Fruit fly (Drosophila melanogaster) whole organism, embryonic: ENCODE measurements around the gene CG7342.

ENCODE experiments used
- Ada2b ChIP-seq: fragments of 200-800 bp; sonication (Bioruptor generic); IDR thresholded peaks from 2 replicates; pipeline ENCODE4 v1.3.6; 2022; ENCODE audit warnings: missing biosample characterization, missing genetic modification characterization
- Aef1 ChIP-seq: fragments of 200-800 bp; sonication (Bioruptor generic); IDR thresholded peaks from 3 replicates; pipeline ENCODE4 v1.3.6; 2022; ENCODE audit warnings: missing biosample characterization, missing genetic modification characterization
- BEAF-32 ChIP-seq: fragments of 200-800 bp; sonication (Bioruptor generic); optimal IDR thresholded peaks from 3 replicates; lab custom pipeline; 2017; ENCODE audit warnings: missing biosample characterization, missing genetic modification characterization, mild to moderate bottlenecking, moderate library complexity, missing genetic modification reagents
- Bteb2 ChIP-seq: fragments of 200-800 bp; sonication (Bioruptor generic); optimal IDR thresholded peaks from 2 replicates; lab custom pipeline; 2016; ENCODE audit warnings: missing biosample characterization, missing genetic modification characterization
- CG10267 ChIP-seq: fragments of 200-800 bp; sonication (Bioruptor generic); optimal IDR thresholded peaks from 2 replicates; lab custom pipeline; 2018; ENCODE audit warnings: missing biosample characterization, mild to moderate bottlenecking, missing genetic modification characterization, moderate library complexity
- CG10462 ChIP-seq: fragments of 200-800 bp; sonication (Bioruptor generic); optimal IDR thresholded peaks from 2 replicates; lab custom pipeline; 2016; ENCODE audit warnings: missing biosample characterization, missing genetic modification characterization
- CG11247 ChIP-seq: fragments of 200-800 bp; sonication (Bioruptor generic); IDR thresholded peaks from 2 replicates; pipeline ENCODE4 v1.3.6; 2022; ENCODE audit warnings: missing biosample characterization, missing genetic modification characterization
- CG11398 ChIP-seq: fragments of 200-800 bp; sonication (Bioruptor generic); optimal IDR thresholded peaks from 2 replicates; lab custom pipeline; 2016; ENCODE audit warnings: missing biosample characterization, missing genetic modification characterization
- CG11695 ChIP-seq: fragments of 200-800 bp; sonication (Bioruptor generic); IDR thresholded peaks from 3 replicates; pipeline ENCODE4 v1.3.6; 2022; ENCODE audit warnings: missing biosample characterization, missing genetic modification characterization
- CG12744 ChIP-seq: fragments of 200-800 bp; sonication (Bioruptor generic); optimal IDR thresholded peaks from 2 replicates; lab custom pipeline; 2016; ENCODE audit warnings: missing biosample characterization, missing genetic modification characterization
- CG14441 ChIP-seq: fragments of 200-800 bp; sonication (Bioruptor generic); IDR thresholded peaks from 2 replicates; pipeline ENCODE4 v1.3.6; 2022; ENCODE audit warnings: missing biosample characterization, missing genetic modification characterization
- CG15073 ChIP-seq: fragments of 200-800 bp; sonication (Bioruptor generic); optimal IDR thresholded peaks from 2 replicates; lab custom pipeline; 2016; ENCODE audit warnings: missing biosample characterization, missing genetic modification characterization
- CG15696 ChIP-seq: fragments of 200-800 bp; sonication (Bioruptor generic); optimal IDR thresholded peaks from 2 replicates; lab custom pipeline; 2019; ENCODE audit warnings: missing biosample characterization, mild to moderate bottlenecking, missing genetic modification characterization, moderate library complexity
- CG17385 ChIP-seq: fragments of 200-800 bp; sonication (Bioruptor generic); optimal IDR thresholded peaks from 3 replicates; lab custom pipeline; 2018; ENCODE audit warnings: missing biosample characterization, mild to moderate bottlenecking, missing genetic modification characterization
- CG3163 ChIP-seq: fragments of 200-800 bp; sonication (Bioruptor generic); optimal IDR thresholded peaks from 3 replicates; lab custom pipeline; 2016; ENCODE audit warnings: missing biosample characterization, missing genetic modification characterization
- CG3838 ChIP-seq: fragments of 200-800 bp; sonication (Bioruptor generic); optimal IDR thresholded peaks from 3 replicates; lab custom pipeline; 2016; ENCODE audit warnings: missing biosample characterization, missing genetic modification characterization
- CG4424 ChIP-seq: fragments of 200-800 bp; sonication (Bioruptor generic); optimal IDR thresholded peaks from 3 replicates; lab custom pipeline; 2016; ENCODE audit warnings: missing biosample characterization, missing genetic modification characterization
- CG6654 ChIP-seq: fragments of 200-800 bp; sonication (Bioruptor generic); optimal IDR thresholded peaks from 2 replicates; lab custom pipeline; 2017; ENCODE audit warnings: missing biosample characterization, mild to moderate bottlenecking, missing genetic modification characterization
- CG7357 ChIP-seq: fragments of 200-800 bp; sonication (Bioruptor generic); IDR thresholded peaks from 3 replicates; pipeline ENCODE4 v1.3.6; 2022; ENCODE audit warnings: missing biosample characterization, missing genetic modification characterization
- CG7556 ChIP-seq: fragments of 200-800 bp; sonication (Bioruptor generic); optimal IDR thresholded peaks from 2 replicates; lab custom pipeline; 2017; ENCODE audit warnings: missing biosample characterization, mild to moderate bottlenecking, missing genetic modification characterization
- CG8478 ChIP-seq: fragments of >200 bp; optimal IDR thresholded peaks from 2 replicates; lab custom pipeline; 2018
- CG8924 ChIP-seq: fragments of 200-800 bp; optimal IDR thresholded peaks from 3 replicates; lab custom pipeline; 2019; ENCODE audit warnings: missing biosample characterization, mild to moderate bottlenecking, missing genetic modification characterization, moderate library complexity
- Camta ChIP-seq: fragments of 200-800 bp; sonication (Bioruptor generic); optimal IDR thresholded peaks from 2 replicates; lab custom pipeline; 2016; ENCODE audit warnings: missing biosample characterization, missing genetic modification characterization
- CoRest ChIP-seq: fragments of 200-800 bp; sonication (Bioruptor generic); optimal IDR thresholded peaks from 3 replicates; lab custom pipeline; 2018; ENCODE audit warnings: missing biosample characterization, mild to moderate bottlenecking, missing genetic modification characterization, moderate library complexity
- D19A ChIP-seq: fragments of 200-800 bp; optimal IDR thresholded peaks from 3 replicates; lab custom pipeline; 2019; ENCODE audit warnings: missing biosample characterization, mild to moderate bottlenecking, missing genetic modification characterization, moderate library complexity
- ERR ChIP-seq: fragments of 200-800 bp; sonication (Bioruptor generic); optimal IDR thresholded peaks from 2 replicates; lab custom pipeline; 2016; ENCODE audit warnings: missing biosample characterization, missing genetic modification characterization
- H2.0 ChIP-seq: fragments of 200-800 bp; sonication (Bioruptor generic); IDR thresholded peaks from 2 replicates; pipeline ENCODE4 v1.3.6; 2022; ENCODE audit warnings: missing biosample characterization, missing genetic modification characterization
- Hr51 ChIP-seq, 2 experiments: fragments of 200-800 bp; sonication (Bioruptor generic); optimal IDR thresholded peaks; 2 replicates in 1 of 2; 3 replicates in 1 of 2; lab custom pipeline; 2016 to 2018; ENCODE audit warnings: missing biosample characterization in 2 of 2, missing genetic modification characterization in 2 of 2, mild to moderate bottlenecking in 1 of 2, moderate library complexity in 1 of 2
- MBD-R2 ChIP-seq: fragments of 200-800 bp; sonication (Bioruptor generic); IDR thresholded peaks from 2 replicates; pipeline ENCODE4 v1.3.6; 2022; ENCODE audit warnings: missing biosample characterization, missing genetic modification characterization
- MTF-1 ChIP-seq: fragments of 200-800 bp; sonication (Bioruptor generic); optimal IDR thresholded peaks from 2 replicates; lab custom pipeline; 2018; ENCODE audit warnings: missing biosample characterization, mild to moderate bottlenecking, missing genetic modification characterization, borderline replicate concordance
- Med ChIP-seq: fragments of 200-800 bp; sonication (Bioruptor generic); peaks from one replicate; lab custom pipeline; 2016; ENCODE audit warnings: missing biosample characterization, missing genetic modification characterization, mild to moderate bottlenecking, inconsistent platforms, moderate library complexity
- bab2 ChIP-seq: fragments of 200-800 bp; sonication (Bioruptor generic); optimal IDR thresholded peaks from 2 replicates; lab custom pipeline; 2016; ENCODE audit warnings: missing biosample characterization, missing genetic modification characterization
- bcd ChIP-seq: fragments of 200-800 bp; sonication (Bioruptor generic); optimal IDR thresholded peaks from 2 replicates; lab custom pipeline; 2017; ENCODE audit warnings: missing biosample characterization, mild to moderate bottlenecking, missing genetic modification characterization
- chm ChIP-seq: fragments of 200-800 bp; sonication (Bioruptor generic); IDR thresholded peaks from 2 replicates; pipeline ENCODE4 v1.3.6; 2022; ENCODE audit warnings: missing biosample characterization, missing genetic modification characterization
- ci ChIP-seq: fragments of 200-800 bp; sonication (Bioruptor generic); IDR thresholded peaks from 3 replicates; pipeline ENCODE4 v1.3.6; 2022; ENCODE audit warnings: missing biosample characterization, missing genetic modification characterization
- crp ChIP-seq, 2 experiments: fragments of 200-800 bp; sonication (Bioruptor generic); optimal IDR thresholded peaks; 2 replicates in 1 of 2; 3 replicates in 1 of 2; lab custom pipeline; 2017; ENCODE audit warnings: missing biosample characterization in 2 of 2, missing genetic modification characterization in 2 of 2, mild to moderate bottlenecking in 1 of 2, moderate library complexity in 1 of 2
- dpn ChIP-seq, 2 experiments: fragments of 200-800 bp; sonication (Bioruptor generic); optimal IDR thresholded peaks; 3 replicates each; lab custom pipeline; 2016; ENCODE audit warnings: missing biosample characterization in 2 of 2, missing genetic modification characterization in 2 of 2
- gsb ChIP-seq: fragments of 200-800 bp; sonication (Bioruptor generic); IDR thresholded peaks from 2 replicates; pipeline ENCODE4 v1.3.6; 2022; ENCODE audit warnings: missing biosample characterization, missing genetic modification characterization
- hbn ChIP-seq: fragments of 200-800 bp; sonication (Bioruptor generic); IDR thresholded peaks from 2 replicates; pipeline ENCODE4 v1.3.6; 2022; ENCODE audit warnings: missing biosample characterization, missing genetic modification characterization; ENCODE audit not compliant: partially characterized antibody
- her ChIP-seq: fragments of 200-800 bp; sonication (Bioruptor generic); optimal IDR thresholded peaks from 2 replicates; lab custom pipeline; 2016; ENCODE audit warnings: missing biosample characterization, missing genetic modification characterization
- klu ChIP-seq: fragments of 200-800 bp; sonication (Bioruptor generic); IDR thresholded peaks from 2 replicates; pipeline ENCODE4 v1.3.6; 2022; ENCODE audit warnings: missing biosample characterization, missing genetic modification characterization
- nerfin-1 ChIP-seq: fragments of 200-800 bp; sonication (Bioruptor generic); optimal IDR thresholded peaks from 3 replicates; lab custom pipeline; 2019; ENCODE audit warnings: missing biosample characterization, mild to moderate bottlenecking, missing genetic modification characterization, moderate library complexity
- nerfin-2 ChIP-seq: fragments of 200-800 bp; sonication (Bioruptor generic); IDR thresholded peaks from 2 replicates; pipeline ENCODE4 v1.3.6; 2022; ENCODE audit warnings: missing biosample characterization, missing genetic modification characterization; ENCODE audit not compliant: partially characterized antibody
- p53 ChIP-seq: fragments of 200-800 bp; sonication (Bioruptor generic); optimal IDR thresholded peaks from 2 replicates; lab custom pipeline; 2016; ENCODE audit warnings: missing biosample characterization, missing genetic modification characterization
- phol ChIP-seq: fragments of 200-800 bp; sonication (Bioruptor generic); optimal IDR thresholded peaks from 3 replicates; lab custom pipeline; 2018; ENCODE audit warnings: missing biosample characterization, mild to moderate bottlenecking, missing genetic modification characterization, moderate library complexity
- pita ChIP-seq: fragments of 200-800 bp; sonication (Bioruptor generic); optimal IDR thresholded peaks from 2 replicates; lab custom pipeline; 2017; ENCODE audit warnings: missing biosample characterization, mild to moderate bottlenecking, missing genetic modification characterization
- pnt ChIP-seq: fragments of 200-800 bp; sonication (Bioruptor generic); optimal IDR thresholded peaks from 3 replicates; lab custom pipeline; 2016; ENCODE audit warnings: missing biosample characterization, missing genetic modification characterization
- pum ChIP-seq: fragments of 200-800 bp; sonication (Bioruptor generic); optimal IDR thresholded peaks from 2 replicates; lab custom pipeline; 2016; ENCODE audit warnings: missing biosample characterization, missing genetic modification characterization
- sqz ChIP-seq: fragments of 200-800 bp; sonication (Bioruptor generic); optimal IDR thresholded peaks from 3 replicates; lab custom pipeline; 2018; ENCODE audit warnings: missing biosample characterization, mild to moderate bottlenecking, missing genetic modification characterization
- trem ChIP-seq: fragments of 200-800 bp; optimal IDR thresholded peaks from 3 replicates; lab custom pipeline; 2019; ENCODE audit warnings: missing biosample characterization, mild to moderate bottlenecking, missing genetic modification characterization, moderate library complexity
- trh ChIP-seq: fragments of 200-800 bp; sonication (Bioruptor generic); optimal IDR thresholded peaks from 2 replicates; lab custom pipeline; 2016; ENCODE audit warnings: missing biosample characterization, missing genetic modification characterization
- twi ChIP-seq: fragments of 200-800 bp; optimal IDR thresholded peaks from 2 replicates; lab custom pipeline; 2019; ENCODE audit warnings: missing biosample characterization, mild to moderate bottlenecking, missing genetic modification characterization, moderate library complexity

CG7342 gene

DNA sequence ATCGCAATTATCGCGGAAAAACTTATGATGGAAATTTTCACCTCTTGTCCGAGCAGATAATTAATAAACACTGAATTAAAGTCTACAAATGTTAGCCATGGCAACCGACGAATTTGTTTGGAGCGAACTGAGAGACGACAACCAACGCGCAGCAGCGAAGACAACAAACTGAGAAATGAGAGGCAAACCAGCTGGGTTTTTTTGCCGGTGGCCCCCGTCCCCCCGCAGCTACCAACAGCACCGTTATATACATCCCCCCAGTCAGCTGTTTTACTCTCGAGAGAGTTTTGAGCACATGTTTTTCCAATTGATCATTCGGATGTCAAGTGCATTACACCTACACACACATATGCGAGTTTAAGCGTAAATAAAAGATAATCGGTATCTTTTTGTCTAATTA lies 37.9 kb downstream of the CG7342 start (continued):
- TF ChIP-seq CG7556 (no peak), hbn (GFP tag; lab: Robert Waterston, UW) (0 out of 2 replicates have a peak, but pooled peaks have one; percentile 45), sqz (GFP tag; lab: Kevin White, UChicago) (peak; percentile 68), H2.0 (GFP tag; lab: Robert Waterston, UW) (no peak), bcd (GFP tag; lab: Kevin White, UChicago) (no peak), CG11247 (GFP tag; lab: Robert Waterston, UW) (no peak), dpn (GFP tag; optimal IDR thresholded peaks at IDR 0.05; lab: Kevin White, UChicago) (no peak), phol (no peak), MTF-1 (GFP tag; lab: Kevin White, UChicago) (peak; percentile 39), ERR (GFP tag; lab: Kevin White, UChicago) (no peak), gsb (GFP tag; lab: Robert Waterston, UW) (no peak), bab2 (GFP tag; lab: Kevin White, UChicago) (no peak), CG7357 (GFP tag; lab: Robert Waterston, UW) (no peak), ci (GFP tag; lab: Robert Waterston, UW) (no peak), CG3163 (GFP tag; lab: Kevin White, UChicago) (no peak), pnt (GFP tag; lab: Kevin White, UChicago) (no peak), CG10267 (no peak), CoRest (tag; lab: Kevin White, UChicago) (no peak), CG17385 (GFP tag; lab: Kevin White, UChicago) (peak; percentile 42), CG8924 (no peak), trh (GFP tag; lab: Kevin White, UChicago) (no peak), CG11695 (GFP tag; lab: Robert Waterston, UW) (peak; percentile 17; the same call in 1 of the 3 replicates), pita (no peak), CG6654 (GFP tag; lab: Kevin White, UChicago) (no peak), CG8478 (no peak), Hr51 (GFP tag; optimal IDR thresholded peaks at IDR 0.05; lab: Kevin White, UChicago) (peak in 1 of 2 experiments; percentile 19), chm (GFP tag; lab: Robert Waterston, UW) (peak; percentile 25; the same call in 1 of the 2 replicates), p53 (GFP tag; lab: Kevin White, UChicago) (no peak), Camta (no peak), twi (tag; lab: Kevin White, UChicago) (peak; percentile 13), BEAF-32 (GFP tag; lab: Kevin White, UChicago) (no peak), Med (GFP tag; lab: Kevin White, UChicago) (peak; percentile 80), Bteb2 (GFP tag; lab: Kevin White, UChicago) (no peak), pum (GFP tag; lab: Kevin White, UChicago) (no peak), CG11398 (GFP tag; lab: Kevin White, UChicago) (no peak), Ada2b (no peak), D19A (no peak), Aef1 (no peak), CG15696 (no peak), crp (GFP tag; optimal IDR thresholded peaks at IDR 0.05; lab: Kevin White, UChicago) (peak; percentile 51 to 89), nerfin-1 (no peak), nerfin-2 (GFP tag; lab: Robert Waterston, UW) (no peak), klu (GFP tag; lab: Robert Waterston, UW) (no peak), trem (tag; lab: Kevin White, UChicago) (no peak), CG12744 (GFP tag; lab: Kevin White, UChicago) (no peak), CG15073 (no peak), CG4424 (GFP tag; lab: Kevin White, UChicago) (no peak), CG3838 (GFP tag; lab: Kevin White, UChicago) (no peak), her (GFP tag; lab: Kevin White, UChicago) (no peak), CG14441 (GFP tag; lab: Robert Waterston, UW) (no peak), CG10462 (no peak), MBD-R2 (no peak; the same call in 1 of the 2 replicates)
